Fruit fly (Drosophila melanogaster) whole organism, prepupa: ENCODE data around the gene CG11267.

ENCODE experiments used
- Blimp-1 ChIP-seq: fragments of 200-800 bp; sonication (Bioruptor generic); optimal IDR thresholded peaks from 3 replicates; lab custom pipeline; 2017; ENCODE audit warnings: missing biosample characterization, missing genetic modification characterization, mild to moderate bottlenecking, moderate library complexity, missing genetic modification reagents
- CG10631 ChIP-seq: fragments of 200-800 bp; sonication (Bioruptor generic); optimal IDR thresholded peaks from 2 replicates; lab custom pipeline; 2016; ENCODE audit warnings: missing biosample characterization, missing genetic modification characterization
- CG10669 ChIP-seq: fragments of 200-800 bp; sonication (Bioruptor generic); optimal IDR thresholded peaks from 3 replicates; lab custom pipeline; 2018; ENCODE audit warnings: missing biosample characterization, mild to moderate bottlenecking, missing genetic modification characterization, moderate library complexity
- CG11294 ChIP-seq: fragments of 200-800 bp; sonication (Bioruptor generic); IDR thresholded peaks from 2 replicates; pipeline ENCODE4 v1.3.6; 2022; ENCODE audit warnings: missing biosample characterization, missing genetic modification characterization
- CG11762 ChIP-seq: fragments of 200-800 bp; sonication (Bioruptor generic); optimal IDR thresholded peaks from 3 replicates; lab custom pipeline; 2016; ENCODE audit warnings: missing biosample characterization, missing genetic modification characterization; ENCODE audit not compliant: insufficient read depth
- CG11902 ChIP-seq: fragments of 200-800 bp; sonication (Bioruptor generic); optimal IDR thresholded peaks from 3 replicates; lab custom pipeline; 2016; ENCODE audit warnings: missing biosample characterization, missing genetic modification characterization
- CG15336 ChIP-seq: fragments of 200-800 bp; sonication (Bioruptor generic); IDR thresholded peaks from 2 replicates; pipeline ENCODE4 v1.3.6; 2022; ENCODE audit warnings: missing biosample characterization, missing genetic modification characterization
- CG1621 ChIP-seq: fragments of 200-800 bp; sonication (Bioruptor generic); optimal IDR thresholded peaks from 3 replicates; lab custom pipeline; 2018; ENCODE audit warnings: missing biosample characterization, mild to moderate bottlenecking, missing genetic modification characterization
- CG16779 ChIP-seq: fragments of 200-800 bp; sonication (Bioruptor generic); optimal IDR thresholded peaks from 3 replicates; lab custom pipeline; 2017; ENCODE audit warnings: missing biosample characterization, mild to moderate bottlenecking, missing genetic modification characterization
- CG3032 ChIP-seq: fragments of 200-800 bp; optimal IDR thresholded peaks from 2 replicates; lab custom pipeline; 2019; ENCODE audit warnings: missing biosample characterization, mild to moderate bottlenecking, missing genetic modification characterization, moderate library complexity
- CG31627 ChIP-seq: fragments of 200-800 bp; sonication (Bioruptor generic); optimal IDR thresholded peaks from 3 replicates; lab custom pipeline; 2016; ENCODE audit warnings: missing biosample characterization, missing genetic modification characterization
- CG32006 ChIP-seq: fragments of 200-800 bp; sonication (Bioruptor generic); optimal IDR thresholded peaks from 3 replicates; lab custom pipeline; 2017; ENCODE audit warnings: missing biosample characterization, mild to moderate bottlenecking, missing genetic modification characterization
- CG34406 ChIP-seq: fragments of 200-800 bp; sonication (Bioruptor generic); optimal IDR thresholded peaks from 3 replicates; lab custom pipeline; 2016; ENCODE audit warnings: missing biosample characterization, missing genetic modification characterization
- CG4318 ChIP-seq: fragments of 200-800 bp; sonication (Bioruptor generic); optimal IDR thresholded peaks from 3 replicates; lab custom pipeline; 2017; ENCODE audit warnings: missing biosample characterization, mild to moderate bottlenecking, missing genetic modification characterization
- CG6163 ChIP-seq: fragments of 200-800 bp; sonication (Bioruptor generic); IDR thresholded peaks from 3 replicates; pipeline ENCODE4 v1.3.6; 2022; ENCODE audit warnings: missing biosample characterization, missing genetic modification characterization
- CG6792 ChIP-seq: fragments of 200-800 bp; sonication (Bioruptor generic); optimal IDR thresholded peaks from 3 replicates; lab custom pipeline; 2016; ENCODE audit warnings: missing biosample characterization, missing genetic modification characterization
- CG6808 ChIP-seq: fragments of 200-800 bp; sonication (Bioruptor generic); optimal IDR thresholded peaks from 3 replicates; lab custom pipeline; 2017; ENCODE audit warnings: missing biosample characterization, missing genetic modification characterization, mild to moderate bottlenecking, moderate library complexity, missing genetic modification reagents
- CG6854 ChIP-seq: fragments of 200-800 bp; sonication (Bioruptor generic); optimal IDR thresholded peaks from 2 replicates; lab custom pipeline; 2017; ENCODE audit warnings: missing biosample characterization, mild to moderate bottlenecking, missing genetic modification characterization
- CG7368 ChIP-seq: fragments of 200-800 bp; sonication (Bioruptor generic); optimal IDR thresholded peaks from 3 replicates; lab custom pipeline; 2016; ENCODE audit warnings: missing biosample characterization, missing genetic modification characterization
- CG8119 ChIP-seq: fragments of 200-800 bp; sonication (Bioruptor generic); IDR thresholded peaks from 3 replicates; pipeline ENCODE4 v1.3.6; 2022; ENCODE audit warnings: missing biosample characterization, missing genetic modification characterization
- CG8632 ChIP-seq: fragments of 200-800 bp; sonication (Bioruptor generic); optimal IDR thresholded peaks from 3 replicates; lab custom pipeline; 2016; ENCODE audit warnings: missing biosample characterization, missing genetic modification characterization
- CG9139 ChIP-seq: fragments of 200-800 bp; sonication (Bioruptor generic); optimal IDR thresholded peaks from 3 replicates; lab custom pipeline; 2017; ENCODE audit warnings: missing biosample characterization, mild to moderate bottlenecking, missing genetic modification characterization
- Eip75B ChIP-seq: fragments of 200-800 bp; sonication (Bioruptor generic); optimal IDR thresholded peaks from 3 replicates; lab custom pipeline; 2016; ENCODE audit warnings: missing biosample characterization, missing genetic modification characterization
- Eip78C ChIP-seq: fragments of 200-800 bp; sonication (Bioruptor generic); peaks from one replicate; lab custom pipeline; 2016; ENCODE audit warnings: missing biosample characterization, missing genetic modification characterization
- Eip93F ChIP-seq: fragments of 200-800 bp; sonication (Bioruptor generic); optimal IDR thresholded peaks from 2 replicates; lab custom pipeline; 2016; ENCODE audit warnings: missing biosample characterization, mild to moderate bottlenecking, missing genetic modification characterization
- Ets21C ChIP-seq: fragments of 200-800 bp; sonication (Bioruptor generic); optimal IDR thresholded peaks from 3 replicates; lab custom pipeline; 2016; ENCODE audit warnings: missing biosample characterization, missing genetic modification characterization
- Ets96B ChIP-seq: fragments of 200-800 bp; optimal IDR thresholded peaks from 2 replicates; lab custom pipeline; 2019; ENCODE audit warnings: missing biosample characterization, mild to moderate bottlenecking, missing genetic modification characterization, moderate library complexity
- Gug ChIP-seq: fragments of 200-800 bp; sonication (Bioruptor generic); IDR thresholded peaks from 2 replicates; pipeline ENCODE4 v1.3.6; 2022; ENCODE audit warnings: missing biosample characterization, missing genetic modification characterization
- Hr38 ChIP-seq: sonication (Bioruptor generic); optimal IDR thresholded peaks from 2 replicates; lab custom pipeline; 2016; ENCODE audit warnings: missing biosample characterization, missing genetic modification characterization
- Hr39 ChIP-seq: fragments of 200-800 bp; sonication (Bioruptor generic); optimal IDR thresholded peaks from 2 replicates; lab custom pipeline; 2016; ENCODE audit warnings: missing biosample characterization, missing genetic modification characterization
- Hr4 ChIP-seq: fragments of 200-800 bp; sonication (Bioruptor generic); optimal IDR thresholded peaks from 3 replicates; lab custom pipeline; 2016; ENCODE audit warnings: missing biosample characterization, missing genetic modification characterization
- Met ChIP-seq: fragments of 200-800 bp; sonication (Bioruptor generic); optimal IDR thresholded peaks from 3 replicates; lab custom pipeline; 2016; ENCODE audit warnings: missing biosample characterization, missing genetic modification characterization
- OdsH ChIP-seq: fragments of 200-800 bp; sonication (Bioruptor generic); optimal IDR thresholded peaks from 3 replicates; lab custom pipeline; 2016; ENCODE audit warnings: missing biosample characterization, missing genetic modification characterization
- Sox14 ChIP-seq: fragments of 200-800 bp; sonication (Bioruptor generic); optimal IDR thresholded peaks from 3 replicates; lab custom pipeline; 2016; ENCODE audit warnings: missing biosample characterization, missing genetic modification characterization
- Sox15 ChIP-seq: fragments of 200-800 bp; sonication (Bioruptor generic); optimal IDR thresholded peaks from 3 replicates; lab custom pipeline; 2016; ENCODE audit warnings: missing biosample characterization, missing genetic modification characterization
- cyc ChIP-seq: fragments of 200-800 bp; sonication (Bioruptor generic); optimal IDR thresholded peaks from 3 replicates; lab custom pipeline; 2016; ENCODE audit warnings: missing biosample characterization, missing genetic modification characterization
- dac ChIP-seq: fragments of 200-800 bp; sonication (Bioruptor generic); optimal IDR thresholded peaks from 2 replicates; lab custom pipeline; 2017; ENCODE audit warnings: missing biosample characterization, mild to moderate bottlenecking, missing genetic modification characterization
- dsx ChIP-seq: fragments of 200-800 bp; optimal IDR thresholded peaks from 3 replicates; lab custom pipeline; 2019; ENCODE audit warnings: missing biosample characterization, mild to moderate bottlenecking, missing genetic modification characterization, moderate library complexity; ENCODE audit not compliant: poor library complexity, severe bottlenecking
- eg ChIP-seq: fragments of 200-800 bp; sonication (Bioruptor generic); IDR thresholded peaks from 3 replicates; pipeline ENCODE4 v1.3.6; 2022; ENCODE audit warnings: missing biosample characterization, missing genetic modification characterization
- esn ChIP-seq: fragments of 200-800 bp; sonication (Bioruptor generic); optimal IDR thresholded peaks from 2 replicates; lab custom pipeline; 2016; ENCODE audit warnings: missing biosample characterization, mild to moderate bottlenecking, missing genetic modification characterization, moderate library complexity
- fd59A ChIP-seq: fragments of 200-800 bp; sonication (Bioruptor generic); optimal IDR thresholded peaks from 2 replicates; lab custom pipeline; 2017; ENCODE audit warnings: missing biosample characterization, mild to moderate bottlenecking, missing genetic modification characterization, missing genetic modification reagents
- fd85E ChIP-seq: fragments of 200-800 bp; sonication (Bioruptor generic); optimal IDR thresholded peaks from 3 replicates; lab custom pipeline; 2016; ENCODE audit warnings: missing biosample characterization, missing genetic modification characterization
- lz ChIP-seq: fragments of 200-800 bp; sonication (Bioruptor generic); optimal IDR thresholded peaks from 3 replicates; lab custom pipeline; 2016; ENCODE audit warnings: missing biosample characterization, missing genetic modification characterization
- net ChIP-seq: fragments of 200-800 bp; sonication (Bioruptor generic); optimal IDR thresholded peaks from 3 replicates; lab custom pipeline; 2016; ENCODE audit warnings: missing biosample characterization, missing genetic modification characterization
- pdm3 ChIP-seq: fragments of 200-800 bp; sonication (Bioruptor generic); optimal IDR thresholded peaks from 3 replicates; lab custom pipeline; 2016; ENCODE audit warnings: missing biosample characterization, missing genetic modification characterization
- salr ChIP-seq, 2 experiments: fragments of 200-800 bp; sonication (Bioruptor generic); optimal IDR thresholded peaks; 3 replicates each; lab custom pipeline; 2016 to 2018; ENCODE audit warnings: missing biosample characterization in 2 of 2, missing genetic modification characterization in 2 of 2, mild to moderate bottlenecking in 1 of 2
- ss ChIP-seq, 2 experiments: fragments of 200-800 bp; sonication (Bioruptor generic); optimal IDR thresholded peaks; 2 replicates in 1 of 2; 3 replicates in 1 of 2; lab custom pipeline; 2017 to 2018; ENCODE audit warnings: mild to moderate bottlenecking in 2 of 2, missing biosample characterization in 2 of 2, missing genetic modification characterization in 2 of 2, moderate library complexity in 1 of 2
- svp ChIP-seq: fragments of 200-800 bp; sonication (Bioruptor generic); peaks from one replicate; lab custom pipeline; 2016; ENCODE audit warnings: missing biosample characterization, missing genetic modification characterization
- topi ChIP-seq: fragments of 200-800 bp; sonication (Bioruptor generic); optimal IDR thresholded peaks from 3 replicates; lab custom pipeline; 2016; ENCODE audit warnings: missing biosample characterization, missing genetic modification characterization
- vri ChIP-seq: fragments of 200-800 bp; sonication (Bioruptor generic); optimal IDR thresholded peaks from 3 replicates; lab custom pipeline; 2016; ENCODE audit warnings: missing biosample characterization, mild to moderate bottlenecking, missing genetic modification characterization

Gene CG11267

DNA sequence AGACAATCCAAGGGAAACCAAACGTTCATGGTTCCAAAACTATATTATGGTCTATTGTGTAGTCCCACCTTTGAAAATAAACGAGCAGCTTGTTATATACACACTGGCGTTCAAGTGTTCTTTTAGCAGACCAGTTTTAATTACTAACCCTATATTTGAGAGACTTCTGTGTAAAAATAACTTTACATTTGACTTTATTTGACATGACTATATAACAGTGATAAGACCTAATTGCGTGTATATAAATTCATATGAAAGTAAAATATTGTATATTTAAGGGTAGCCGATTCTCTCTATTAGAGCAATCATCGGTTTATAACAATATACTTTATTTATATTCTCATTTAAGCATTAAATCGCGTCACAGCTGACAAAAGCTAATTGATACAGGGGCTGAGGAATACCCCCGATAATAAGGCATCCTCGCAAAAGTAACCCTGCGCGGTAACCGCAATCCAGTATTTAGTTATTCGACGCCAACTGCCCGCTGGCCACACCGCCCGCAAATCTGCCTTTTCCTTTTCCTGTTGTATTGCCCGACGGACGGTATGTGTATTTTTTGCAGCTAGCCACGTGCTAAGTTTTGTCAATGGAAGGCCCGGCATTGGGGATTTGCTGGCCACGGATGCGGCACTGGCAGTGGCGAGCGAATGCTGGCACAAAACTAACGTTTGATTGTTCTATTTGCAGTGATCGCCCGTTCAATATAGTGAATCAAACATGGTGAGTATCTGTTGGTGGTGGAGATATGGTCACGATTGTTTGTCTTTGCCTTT is 25.6 kb downstream of the CG11267 start, which contains the start of gene RpS4:
TSS of gene RpS4 (plus strand) at position 465 of the 776 bp plus-strand sequence.
- TF ChIP-seq Hr4 (no peak), vri (peak; percentile 86), CG16779 (tag; lab: Kevin White, UChicago) (peak; percentile 91), esn (GFP tag; lab: Kevin White, UChicago) (peak; percentile 88), CG6792 (GFP tag; lab: Kevin White, UChicago) (peak; percentile 71), topi (GFP tag; lab: Kevin White, UChicago) (peak; percentile 82), CG6854 (peak; percentile 99), Met (GFP tag; lab: Kevin White, UChicago) (peak; percentile 86), lz (GFP tag; lab: Kevin White, UChicago) (peak; percentile 89), CG6808 (peak; percentile 79), ss (GFP tag; optimal IDR thresholded peaks at IDR 0.05; lab: Kevin White, UChicago) (peak; percentile 89 to 95), CG4318 (GFP tag; lab: Kevin White, UChicago) (no peak), CG7368 (peak; percentile 85), Ets21C (GFP tag; lab: Kevin White, UChicago) (peak; percentile 64), CG8119 (peak; percentile 50; the same call in 2 of the 3 replicates), pdm3 (GFP tag; lab: Kevin White, UChicago) (peak; percentile 83), CG32006 (GFP tag; lab: Kevin White, UChicago) (peak; percentile 34), Eip93F (GFP tag; lab: Kevin White, UChicago) (no peak), CG9139 (GFP tag; lab: Kevin White, UChicago) (peak; percentile 93), CG10669 (GFP tag; lab: Kevin White, UChicago) (peak; percentile 75), OdsH (GFP tag; lab: Kevin White, UChicago) (peak; percentile 76), CG15336 (peak; percentile 65), Eip78C (peak; percentile 96), net (GFP tag; lab: Kevin White, UChicago) (peak; percentile 93), CG6163 (peak; percentile 90), svp (GFP tag; lab: Kevin White, UChicago) (peak; percentile 84), CG8632 (peak; percentile 74), eg (GFP tag; lab: Robert Waterston, UW) (peak; percentile 84), CG11294 (GFP tag; lab: Robert Waterston, UW) (peak; percentile 36; the same call in 1 of the 2 replicates), CG11762 (GFP tag; lab: Kevin White, UChicago) (peak; percentile 73), CG11902 (GFP tag; lab: Kevin White, UChicago) (peak; percentile 68), Sox14 (GFP tag; lab: Kevin White, UChicago) (peak; percentile 60), Hr39 (GFP tag; lab: Kevin White, UChicago) (peak; percentile 79), Sox15 (GFP tag; lab: Kevin White, UChicago) (no peak), CG31627 (GFP tag; lab: Kevin White, UChicago) (peak; percentile 83), Ets96B (tag; lab: Kevin White, UChicago) (peak; percentile 59), CG34406 (GFP tag; lab: Kevin White, UChicago) (peak; percentile 82), fd85E (GFP tag; lab: Kevin White, UChicago) (peak; percentile 89), Blimp-1 (GFP tag; lab: Kevin White, UChicago) (peak; percentile 79), fd59A (GFP tag; lab: Kevin White, UChicago) (peak; percentile 69), salr (GFP tag; optimal IDR thresholded peaks at IDR 0.05; lab: Kevin White, UChicago) (peak in 1 of 2 experiments; percentile 92), Hr38 (GFP tag; lab: Kevin White, UChicago) (no peak), dsx (GFP tag; lab: Kevin White, UChicago) (peak; percentile 67), cyc (GFP tag; lab: Kevin White, UChicago) (peak; percentile 84), dac (peak; percentile 63), CG3032 (tag; lab: Kevin White, UChicago) (peak; percentile 69), CG1621 (peak; percentile 88), Gug (peak; percentile 30; the same call in 1 of the 2 replicates), CG10631 (GFP tag; lab: Kevin White, UChicago) (peak; percentile 55), Eip75B (GFP tag; lab: Kevin White, UChicago) (peak; percentile 86)
